Worm (Caenorhabditis elegans): ENCODE measurements around the gene igcm-1.

igcm-1 gene

ce11 chrX:806515-806914 lies 44.8 kb downstream of the igcm-1 start (continued):
- TF ChIP-seq pha-4 (tag; optimal IDR thresholded peaks at IDR 0.05) (peak; percentile 97), jun-1 (tag; optimal IDR thresholded peaks at IDR 0.05) (peak; percentile 99), ceh-9 (tag; optimal IDR thresholded peaks at IDR 0.05) (peak; percentile 61), eor-1 (tag; optimal IDR thresholded peaks at IDR 0.05) (peak in 1 of 2 experiments; percentile 78)

ce11 chrX:802478-802877 lies 48.8 kb downstream of the igcm-1 start, which contains the start of gene gtr-1:
gtr-1 (plus strand) TSS chrX:802778.
- TF ChIP-seq unc-62 (GFP tag; optimal IDR thresholded peaks at IDR 0.05) (no peak), aly-2 (tag; optimal IDR thresholded peaks at IDR 0.05) (no peak), fkh-10 (GFP tag; optimal IDR thresholded peaks at IDR 0.05) (no peak), lin-39 (tag; optimal IDR thresholded peaks at IDR 0.05) (no peak), fkh-2 (tag; optimal IDR thresholded peaks at IDR 0.05) (no peak), zag-1 (tag; optimal IDR thresholded peaks at IDR 0.05) (no peak)

Measured in whole organism, L3 larva.